Fruit fly (Drosophila melanogaster): Measurements from ENCODE around the gene Smox.

DNA sequence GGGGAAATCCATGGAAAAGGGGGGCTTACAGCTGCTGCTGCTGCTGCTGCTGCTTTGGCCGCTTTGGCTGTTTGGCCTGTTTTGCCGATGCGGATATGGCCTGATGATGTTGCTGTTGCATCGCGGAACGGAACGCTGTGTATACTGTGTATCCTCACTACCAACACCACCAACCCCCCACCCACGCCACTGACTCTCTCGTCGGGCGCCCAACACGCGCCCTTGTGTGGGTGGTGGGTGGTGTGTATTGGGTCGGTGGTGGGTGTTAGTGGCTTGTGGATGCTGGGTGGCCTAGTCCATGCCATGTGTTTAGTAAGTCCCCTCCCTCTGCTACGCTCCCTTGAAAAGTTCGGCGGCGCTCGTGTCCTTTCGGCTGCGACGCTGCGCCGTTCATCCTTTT is 35.7 kb upstream of the Smox start:
- no peak for TF ChIP-seq CTCF (optimal IDR thresholded peaks at IDR 0.05)
- TF ChIP-seq CG8478 (optimal IDR thresholded peaks at IDR 0.05): no peak
